Worm (Caenorhabditis elegans) whole organism, L2 larva: Measurements from ENCODE around the gene Y75B12B.1.

ENCODE experiments used
- ceh-16 ChIP-seq: fragments of 150-350 bp; optimal IDR thresholded peaks from 2 replicates; lab custom pipeline; 2014; ENCODE audit warnings: missing biosample characterization, missing genetic modification characterization
- elt-3 ChIP-seq: sonication (generic microtip); optimal IDR thresholded peaks from 2 replicates; lab custom pipeline; 2017; ENCODE audit warnings: missing biosample characterization, missing genetic modification characterization
- sma-9 ChIP-seq, 2 experiments: fragments of 150-350 bp in 1 of 2; sonication (generic microtip) in 1 of 2; optimal IDR thresholded peaks; 2 replicates each; lab custom pipeline; 2014 to 2016; ENCODE audit warnings: missing genetic modification characterization in 2 of 2, mild to moderate bottlenecking in 1 of 2, missing biosample characterization in 1 of 2, missing compliant biosample characterization in 1 of 2, missing genetic modification reagents in 1 of 2, moderate library complexity in 1 of 2

ce11 chrV:15181899-15182298 is 2.6 kb upstream of the Y75B12B.1 start:
- TF ChIP-seq sma-9 (GFP tag; optimal IDR thresholded peaks at IDR 0.05; lab: Kevin White, UChicago) (no peak), sma-9 (tag; optimal IDR thresholded peaks at IDR 0.05; lab: Kevin White, UChicago) (no peak), ceh-16 (no peak), elt-3 (no peak)
